Fruit fly (Drosophila melanogaster): ENCODE data around the gene bsh.
A peak's percentile ranks its signal among the peaks of the same experiment; 100 is the strongest.

The bsh gene

DNA sequence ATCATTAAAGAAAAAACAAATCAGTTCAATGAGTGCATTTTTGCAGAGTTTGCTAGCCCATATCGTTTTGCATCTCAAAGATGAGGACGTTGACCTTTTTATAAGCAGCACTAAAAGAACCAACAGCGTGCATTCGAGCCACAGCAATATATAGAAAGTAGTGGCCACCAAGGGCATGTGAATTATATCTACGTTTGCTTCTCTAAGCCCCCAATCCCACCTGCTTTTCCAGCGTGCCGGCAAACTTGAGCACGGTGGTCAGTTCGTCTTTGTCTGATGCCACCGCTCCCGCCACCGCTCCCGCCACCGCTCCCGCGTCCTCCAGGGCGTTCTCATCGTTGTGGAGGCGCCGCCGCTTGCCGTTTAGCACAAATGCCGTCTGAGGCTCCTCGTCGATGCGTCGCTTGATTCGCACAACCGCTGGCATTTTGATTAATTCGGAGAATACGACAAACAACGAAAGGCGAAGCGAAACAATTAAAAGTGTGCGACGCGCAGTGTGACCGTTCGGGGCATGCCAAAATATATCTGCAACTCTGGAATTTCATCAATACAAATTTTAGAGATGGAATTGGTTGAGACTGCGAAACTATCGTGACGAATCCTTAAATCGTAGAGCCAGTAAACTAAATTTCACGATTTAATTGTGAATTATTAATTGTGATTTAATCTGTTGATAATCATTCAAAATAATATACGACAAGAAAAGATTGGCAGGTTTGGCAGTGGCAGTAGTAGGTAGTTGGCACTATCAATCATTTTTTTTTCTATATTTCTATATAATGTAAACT, 26.6 kb upstream of the bsh start (continued):
- TF ChIP-seq vri (GFP tag; optimal IDR thresholded peaks at IDR 0.05) = peak; percentile 3
- no peak; the same call in 2 of the 3 replicates for TF ChIP-seq eg (GFP tag; IDR thresholded peaks at IDR 0.05)
- TF ChIP-seq spab (GFP tag; optimal IDR thresholded peaks at IDR 0.05) = no peak
- peak; percentile 35 for TF ChIP-seq Eip78C (GFP tag)
- TF ChIP-seq Blimp-1 (GFP tag; optimal IDR thresholded peaks at IDR 0.05) = no peak
- peak; percentile 28; the same call in 1 of the 3 replicates for TF ChIP-seq CG6163 (GFP tag; IDR thresholded peaks at IDR 0.05)
- peak; percentile 49 for TF ChIP-seq Hr39 (GFP tag; optimal IDR thresholded peaks at IDR 0.05)
- no peak for TF ChIP-seq CG6854 (GFP tag; optimal IDR thresholded peaks at IDR 0.05)
- TF ChIP-seq CG11902 (GFP tag; optimal IDR thresholded peaks at IDR 0.05) = no peak
- TF ChIP-seq CG6276 (GFP tag; optimal IDR thresholded peaks at IDR 0.05) = no peak
- TF ChIP-seq esn (GFP tag; optimal IDR thresholded peaks at IDR 0.05) = peak; percentile 55
- TF ChIP-seq CG31627 (GFP tag; optimal IDR thresholded peaks at IDR 0.05) = peak; percentile 53
- no peak for TF ChIP-seq CG11294 (GFP tag; IDR thresholded peaks at IDR 0.05)
- TF ChIP-seq lz (GFP tag; optimal IDR thresholded peaks at IDR 0.05) = peak; percentile 62
- peak; percentile 21 for TF ChIP-seq Lpt (GFP tag; optimal IDR thresholded peaks at IDR 0.05)
- TF ChIP-seq CG9139 (GFP tag; optimal IDR thresholded peaks at IDR 0.05) = peak; percentile 22
- no peak for TF ChIP-seq Sox15 (GFP tag; optimal IDR thresholded peaks at IDR 0.05)
- no peak for TF ChIP-seq CG6808 (GFP tag; optimal IDR thresholded peaks at IDR 0.05)
- peak; percentile 13 for TF ChIP-seq net (GFP tag; optimal IDR thresholded peaks at IDR 0.05)
- peak; percentile 40 for TF ChIP-seq OdsH (GFP tag; optimal IDR thresholded peaks at IDR 0.05)
- TF ChIP-seq CG3919 (GFP tag; optimal IDR thresholded peaks at IDR 0.05) = peak; percentile 32
- peak; percentile 93 for TF ChIP-seq Sox14 (GFP tag; optimal IDR thresholded peaks at IDR 0.05)
- peak; percentile 22 for TF ChIP-seq topi (GFP tag; optimal IDR thresholded peaks at IDR 0.05)
- peak; percentile 60 for TF ChIP-seq acj6 (GFP tag; optimal IDR thresholded peaks at IDR 0.05)

DNA sequence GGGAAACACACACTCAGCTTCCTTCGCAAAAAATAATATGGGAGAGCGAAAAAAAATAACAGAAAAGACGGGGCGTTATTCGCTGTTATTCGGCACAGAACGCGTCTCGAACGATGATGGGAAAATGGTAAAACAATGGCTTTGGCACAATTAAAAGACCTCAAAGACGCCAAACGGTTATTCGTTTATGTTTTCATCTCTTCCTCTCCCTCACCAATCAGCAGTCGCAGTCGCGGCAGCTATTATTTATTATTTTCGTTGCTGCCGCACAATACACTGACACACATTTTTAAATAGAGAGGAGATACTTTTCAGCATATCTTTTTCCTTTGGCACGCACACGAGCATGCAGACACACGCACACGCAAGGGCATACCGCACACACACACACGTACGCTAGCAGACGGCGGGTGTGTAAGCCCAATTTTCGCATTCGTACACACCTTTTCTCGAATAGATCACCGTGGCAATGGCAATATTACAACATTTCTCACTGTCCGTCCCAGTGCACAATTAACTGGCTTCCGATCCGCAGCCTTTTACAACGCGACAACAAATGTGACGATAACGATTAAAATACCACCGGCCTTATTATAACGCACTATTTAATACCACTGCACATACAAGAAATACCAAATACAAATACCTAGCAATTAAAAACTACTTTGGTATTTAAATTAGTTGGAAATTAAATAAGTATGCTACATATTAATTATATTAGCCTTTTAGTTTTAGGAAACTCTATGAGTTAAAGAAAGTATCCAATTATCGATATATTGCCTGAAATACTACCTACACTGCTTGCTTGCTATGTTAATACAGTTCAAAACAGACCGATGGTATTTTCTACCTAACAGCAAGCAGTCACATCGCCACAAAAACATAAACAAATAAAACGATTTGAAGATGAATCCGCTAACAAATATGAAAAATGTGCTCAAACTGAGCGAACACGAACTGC, 22.7 kb upstream of the bsh start, which contains the start of the genes CdGAPr and CG10466:
Gene CdGAPr, minus strand, starts transcription at position 562 of the 961 bp plus-strand sequence.
Gene CG10466, plus strand, starts transcription at position 784 of the 961 bp plus-strand sequence.
- no peak for TF ChIP-seq CG1621 (tag; optimal IDR thresholded peaks at IDR 0.05)
- TF ChIP-seq CG16779 (tag; optimal IDR thresholded peaks at IDR 0.05) = peak; percentile 8
- TF ChIP-seq svp (GFP tag) = no peak
- no peak for TF ChIP-seq CG32006 (GFP tag; optimal IDR thresholded peaks at IDR 0.05)
- TF ChIP-seq CG8119 (GFP tag; IDR thresholded peaks at IDR 0.05) = no peak
- TF ChIP-seq dsx (GFP tag; optimal IDR thresholded peaks at IDR 0.05; ENCODE audit: poor library complexity, severe bottlenecking) = peak; percentile 10
- no peak for TF ChIP-seq achi (GFP tag; optimal IDR thresholded peaks at IDR 0.05)
- no peak for TF ChIP-seq Hr39 (GFP tag; optimal IDR thresholded peaks at IDR 0.05)
- no peak for TF ChIP-seq Sox15 (GFP tag; optimal IDR thresholded peaks at IDR 0.05)
- TF ChIP-seq Eip78C (GFP tag) = peak; percentile 72
- TF ChIP-seq CG6808 (GFP tag; optimal IDR thresholded peaks at IDR 0.05) = no peak
- TF ChIP-seq cyc (GFP tag; optimal IDR thresholded peaks at IDR 0.05) = no peak
- no peak for TF ChIP-seq CG7368 (GFP tag; optimal IDR thresholded peaks at IDR 0.05)
- TF ChIP-seq CG11762 (GFP tag; optimal IDR thresholded peaks at IDR 0.05; ENCODE audit: insufficient read depth) = no peak
- no peak for TF ChIP-seq CG8319 (GFP tag; optimal IDR thresholded peaks at IDR 0.05)
- TF ChIP-seq fkh (GFP tag; optimal IDR thresholded peaks at IDR 0.05) = peak; percentile 72
- no peak for TF ChIP-seq CG3032 (tag; optimal IDR thresholded peaks at IDR 0.05)
- no peak for TF ChIP-seq CG15336 (GFP tag; IDR thresholded peaks at IDR 0.05)
- peak; percentile 27 for TF ChIP-seq Sox102F (GFP tag; optimal IDR thresholded peaks at IDR 0.05)
- peak; percentile 11 for TF ChIP-seq Smox (GFP tag; optimal IDR thresholded peaks at IDR 0.05)
- TF ChIP-seq fd85E (GFP tag; optimal IDR thresholded peaks at IDR 0.05) = peak; percentile 21
- no peak for TF ChIP-seq spab (GFP tag; optimal IDR thresholded peaks at IDR 0.05)
- no peak for TF ChIP-seq CG34406 (GFP tag; optimal IDR thresholded peaks at IDR 0.05)
- TF ChIP-seq CG9139 (GFP tag; optimal IDR thresholded peaks at IDR 0.05) = no peak
- TF ChIP-seq eg (GFP tag; IDR thresholded peaks at IDR 0.05) = no peak
- TF ChIP-seq acj6 (GFP tag; optimal IDR thresholded peaks at IDR 0.05) = no peak
- no peak for TF ChIP-seq CG6792 (GFP tag; optimal IDR thresholded peaks at IDR 0.05)
- no peak for TF ChIP-seq Hr4 (GFP tag; optimal IDR thresholded peaks at IDR 0.05)
- no peak for TF ChIP-seq CG6163 (GFP tag; IDR thresholded peaks at IDR 0.05)
- no peak for TF ChIP-seq Met (GFP tag; optimal IDR thresholded peaks at IDR 0.05)
- peak; percentile 27 for TF ChIP-seq CG3919 (GFP tag; optimal IDR thresholded peaks at IDR 0.05)
- TF ChIP-seq CG31627 (GFP tag; optimal IDR thresholded peaks at IDR 0.05) = no peak
- TF ChIP-seq salr (GFP tag; optimal IDR thresholded peaks at IDR 0.05) = no peak
